Worm (Caenorhabditis elegans) whole organism, L2 larva: ENCODE results near the gene F49C5.12.

Experiments used
- ama-1 ChIP-seq: fragments of 150-350 bp; optimal IDR thresholded peaks from 2 replicates; lab custom pipeline; 2018; ENCODE audit warnings: inconsistent platforms
- ceh-16 ChIP-seq: fragments of 150-350 bp; optimal IDR thresholded peaks from 2 replicates; lab custom pipeline; 2014; ENCODE audit warnings: missing biosample characterization, missing genetic modification characterization
- elt-1 ChIP-seq: fragments of 150-350 bp; optimal IDR thresholded peaks from 2 replicates; lab custom pipeline; 2014; ENCODE audit warnings: missing biosample characterization, missing genetic modification characterization
- lin-13 ChIP-seq: fragments of 150-350 bp; optimal IDR thresholded peaks from 2 replicates; lab custom pipeline; 2014; ENCODE audit warnings: missing biosample characterization, missing genetic modification reagents, missing genetic modification characterization
- nhr-12 ChIP-seq: fragments of 150-350 bp; optimal IDR thresholded peaks from 2 replicates; lab custom pipeline; 2014; ENCODE audit warnings: missing biosample characterization, missing genetic modification characterization
- nhr-25 ChIP-seq: fragments of 150-350 bp; sonication (generic microtip); optimal IDR thresholded peaks from 3 replicates; lab custom pipeline; 2014; ENCODE audit warnings: missing biosample characterization, missing genetic modification characterization
- skn-1 ChIP-seq: sonication (generic microtip); optimal IDR thresholded peaks from 2 replicates; lab custom pipeline; 2017; ENCODE audit warnings: missing biosample characterization, missing genetic modification characterization
- sma-9 ChIP-seq, 2 experiments: fragments of 150-350 bp in 1 of 2; sonication (generic microtip) in 1 of 2; optimal IDR thresholded peaks; 2 replicates each; lab custom pipeline; 2014 to 2016; ENCODE audit warnings: missing genetic modification characterization in 2 of 2, mild to moderate bottlenecking in 1 of 2, missing biosample characterization in 1 of 2, missing compliant biosample characterization in 1 of 2, missing genetic modification reagents in 1 of 2, moderate library complexity in 1 of 2
- snpc-4 ChIP-seq: fragments of 150-350 bp; optimal IDR thresholded peaks from 2 replicates; lab custom pipeline; 2014; ENCODE audit warnings: missing biosample characterization, missing genetic modification characterization
- unc-55 ChIP-seq: fragments of 150-350 bp; sonication (generic microtip); optimal IDR thresholded peaks from 3 replicates; lab custom pipeline; 2014; ENCODE audit warnings: missing biosample characterization, missing genetic modification reagents, missing genetic modification characterization
- zag-1 ChIP-seq: fragments of 150-350 bp; optimal IDR thresholded peaks from 2 replicates; lab custom pipeline; 2014; ENCODE audit warnings: missing biosample characterization, missing genetic modification characterization
- ztf-11 ChIP-seq: sonication (generic microtip); optimal IDR thresholded peaks from 2 replicates; lab custom pipeline; 2017; ENCODE audit warnings: missing biosample characterization, missing genetic modification characterization

DNA sequence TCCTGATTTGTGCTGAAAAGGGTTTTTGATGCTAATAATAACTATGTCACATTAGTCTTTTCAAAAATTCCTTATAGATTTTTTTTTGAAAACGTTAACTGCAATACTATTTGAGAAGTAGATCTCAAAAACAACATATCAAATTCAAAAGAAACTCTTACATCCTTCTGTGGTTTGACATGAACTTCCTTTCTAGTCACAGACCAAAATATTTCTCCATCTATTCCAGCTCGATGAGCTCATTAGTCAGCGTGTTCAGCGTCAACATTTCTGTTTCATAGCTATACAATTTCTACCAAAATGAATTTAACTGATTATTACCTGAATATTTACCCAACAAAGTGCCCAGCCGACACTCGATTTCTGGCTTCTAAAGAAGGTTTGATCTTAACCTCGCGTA lies 51.5 kb downstream of the F49C5.12 start, which contains the start of gene srh-67:
- TF ChIP-seq nhr-12 (no peak), skn-1 (tag; lab: Kevin White, UChicago) (no peak), nhr-25 (no peak), ama-1 (lab: Kevin White, UChicago) (no peak), zag-1 (tag; lab: Kevin White, UChicago) (no peak), ceh-16 (no peak), elt-1 (tag; lab: Kevin White, UChicago) (no peak), unc-55 (GFP tag; lab: Kevin White, UChicago) (no peak), sma-9 (GFP tag; optimal IDR thresholded peaks at IDR 0.05; lab: Kevin White, UChicago) (no peak), sma-9 (tag; optimal IDR thresholded peaks at IDR 0.05; lab: Kevin White, UChicago) (no peak), ztf-11 (no peak), snpc-4 (tag; lab: Kevin White, UChicago) (no peak), lin-13 (GFP tag; lab: Kevin White, UChicago) (no peak)
